Fruit fly (Drosophila melanogaster) whole organism, embryonic: ENCODE results near the gene Pdfr.

Experiments used
- Aef1 ChIP-seq: fragments of 200-800 bp; sonication (Bioruptor generic); IDR thresholded peaks from 3 replicates; pipeline ENCODE4 v1.3.6; 2022; ENCODE audit warnings: missing biosample characterization, missing genetic modification characterization
- Bteb2 ChIP-seq: fragments of 200-800 bp; sonication (Bioruptor generic); optimal IDR thresholded peaks from 2 replicates; lab custom pipeline; 2016; ENCODE audit warnings: missing biosample characterization, missing genetic modification characterization
- CG10209 ChIP-seq: fragments of 200-800 bp; sonication (Bioruptor generic); optimal IDR thresholded peaks from 3 replicates; lab custom pipeline; 2017; ENCODE audit warnings: missing biosample characterization, mild to moderate bottlenecking, missing genetic modification characterization, missing genetic modification reagents
- CG1024 ChIP-seq: fragments of 200-800 bp; sonication (Bioruptor generic); IDR thresholded peaks from 2 replicates; pipeline ENCODE4 v1.3.6; 2022; ENCODE audit warnings: missing biosample characterization, missing genetic modification characterization
- CG10267 ChIP-seq: fragments of 200-800 bp; sonication (Bioruptor generic); optimal IDR thresholded peaks from 2 replicates; lab custom pipeline; 2018; ENCODE audit warnings: missing biosample characterization, mild to moderate bottlenecking, missing genetic modification characterization, moderate library complexity
- CG10366 ChIP-seq: fragments of 200-800 bp; sonication (Bioruptor generic); IDR thresholded peaks from 2 replicates; pipeline ENCODE4 v1.3.6; 2022; ENCODE audit warnings: missing biosample characterization, missing genetic modification characterization
- CG12219 ChIP-seq: fragments of 200-800 bp; sonication (Bioruptor generic); optimal IDR thresholded peaks from 3 replicates; lab custom pipeline; 2018; ENCODE audit warnings: missing biosample characterization, mild to moderate bottlenecking, missing genetic modification characterization
- CG12236 ChIP-seq: fragments of 200-800 bp; sonication (Bioruptor generic); optimal IDR thresholded peaks from 2 replicates; lab custom pipeline; 2016; ENCODE audit warnings: missing biosample characterization, missing genetic modification characterization
- CG13894 ChIP-seq: fragments of 200-800 bp; sonication (Bioruptor generic); optimal IDR thresholded peaks from 3 replicates; lab custom pipeline; 2018; ENCODE audit warnings: missing biosample characterization, mild to moderate bottlenecking, missing genetic modification characterization, moderate library complexity
- CG14441 ChIP-seq: fragments of 200-800 bp; sonication (Bioruptor generic); IDR thresholded peaks from 2 replicates; pipeline ENCODE4 v1.3.6; 2022; ENCODE audit warnings: missing biosample characterization, missing genetic modification characterization
- CG1602 ChIP-seq: fragments of 200-800 bp; sonication (Bioruptor generic); optimal IDR thresholded peaks from 3 replicates; lab custom pipeline; 2016; ENCODE audit warnings: missing biosample characterization, missing genetic modification characterization
- CG16863 ChIP-seq: fragments of 200-800 bp; sonication (Bioruptor generic); optimal IDR thresholded peaks from 3 replicates; lab custom pipeline; 2016; ENCODE audit warnings: missing biosample characterization, missing genetic modification characterization
- CG17612 ChIP-seq: fragments of 200-800 bp; sonication (Bioruptor generic); IDR thresholded peaks from 2 replicates; pipeline ENCODE4 v1.3.6; 2022; ENCODE audit warnings: missing biosample characterization, missing genetic modification characterization
- CG2116 ChIP-seq: fragments of 200-800 bp; sonication (Bioruptor generic); optimal IDR thresholded peaks from 3 replicates; lab custom pipeline; 2018; ENCODE audit warnings: missing biosample characterization, mild to moderate bottlenecking, missing genetic modification characterization
- CG2199 ChIP-seq: fragments of 200-800 bp; sonication (Bioruptor generic); IDR thresholded peaks from 3 replicates; pipeline ENCODE4 v1.3.6; 2022; ENCODE audit warnings: missing biosample characterization, missing genetic modification characterization
- CG3407 ChIP-seq: fragments of 200-800 bp; sonication (Bioruptor generic); optimal IDR thresholded peaks from 2 replicates; lab custom pipeline; 2018; ENCODE audit warnings: missing biosample characterization, mild to moderate bottlenecking, missing genetic modification characterization
- CG34224 ChIP-seq: fragments of 200-800 bp; sonication (Bioruptor generic); IDR thresholded peaks from 3 replicates; pipeline ENCODE4 v1.3.6; 2022; ENCODE audit warnings: missing biosample characterization, missing genetic modification characterization; ENCODE audit not compliant: partially characterized antibody
- CG4424 ChIP-seq: fragments of 200-800 bp; sonication (Bioruptor generic); optimal IDR thresholded peaks from 3 replicates; lab custom pipeline; 2016; ENCODE audit warnings: missing biosample characterization, missing genetic modification characterization
- CG6791 ChIP-seq: fragments of 200-800 bp; sonication (Bioruptor generic); IDR thresholded peaks from 3 replicates; pipeline ENCODE4 v1.3.6; 2022; ENCODE audit warnings: missing biosample characterization, missing genetic modification characterization; ENCODE audit not compliant: partially characterized antibody
- CG7745 ChIP-seq: fragments of 200-800 bp; sonication (Bioruptor generic); optimal IDR thresholded peaks from 2 replicates; lab custom pipeline; 2018; ENCODE audit warnings: missing biosample characterization, mild to moderate bottlenecking, missing genetic modification characterization, moderate library complexity
- CG8924 ChIP-seq: fragments of 200-800 bp; optimal IDR thresholded peaks from 3 replicates; lab custom pipeline; 2019; ENCODE audit warnings: missing biosample characterization, mild to moderate bottlenecking, missing genetic modification characterization, moderate library complexity
- CoRest ChIP-seq: fragments of 200-800 bp; sonication (Bioruptor generic); optimal IDR thresholded peaks from 3 replicates; lab custom pipeline; 2018; ENCODE audit warnings: missing biosample characterization, mild to moderate bottlenecking, missing genetic modification characterization, moderate library complexity
- D ChIP-seq, 2 experiments: fragments of 200-800 bp in 1 of 2; fragments of >200 bp in 1 of 2; sonication (Bioruptor generic) in 1 of 2; optimal IDR thresholded peaks; 2 replicates in 1 of 2; 3 replicates in 1 of 2; lab custom pipeline; 2017; ENCODE audit warnings: mild to moderate bottlenecking in 1 of 2, missing biosample characterization in 1 of 2, missing genetic modification characterization in 1 of 2, missing genetic modification reagents in 1 of 2
- D19A ChIP-seq: fragments of 200-800 bp; optimal IDR thresholded peaks from 3 replicates; lab custom pipeline; 2019; ENCODE audit warnings: missing biosample characterization, mild to moderate bottlenecking, missing genetic modification characterization, moderate library complexity
- Doc2 ChIP-seq: fragments of 200-800 bp; sonication (Bioruptor generic); IDR thresholded peaks from 2 replicates; pipeline ENCODE4 v1.3.6; 2022; ENCODE audit warnings: missing biosample characterization, missing genetic modification characterization
- Elba2 ChIP-seq: fragments of 200-800 bp; sonication (Bioruptor generic); optimal IDR thresholded peaks from 3 replicates; lab custom pipeline; 2016; ENCODE audit warnings: missing biosample characterization, missing genetic modification characterization
- HLH4C ChIP-seq: fragments of 200-800 bp; sonication (Bioruptor generic); IDR thresholded peaks from 3 replicates; pipeline ENCODE4 v1.3.6; 2022; ENCODE audit warnings: missing biosample characterization, missing genetic modification characterization; ENCODE audit not compliant: partially characterized antibody
- HLHmδ ChIP-seq: fragments of 200-800 bp; sonication (Bioruptor generic); optimal IDR thresholded peaks from 2 replicates; lab custom pipeline; 2018; ENCODE audit warnings: missing biosample characterization, mild to moderate bottlenecking, missing genetic modification characterization, moderate library complexity
- Hr39 ChIP-seq: fragments of >200 bp; optimal IDR thresholded peaks from 2 replicates; lab custom pipeline; 2017
- Hsf ChIP-seq: fragments of 200-800 bp; sonication (Bioruptor generic); optimal IDR thresholded peaks from 3 replicates; lab custom pipeline; 2016; ENCODE audit warnings: missing biosample characterization, missing genetic modification characterization
- MBD-R2 ChIP-seq: fragments of 200-800 bp; sonication (Bioruptor generic); IDR thresholded peaks from 2 replicates; pipeline ENCODE4 v1.3.6; 2022; ENCODE audit warnings: missing biosample characterization, missing genetic modification characterization
- Poxn ChIP-seq: fragments of 200-800 bp; sonication (Bioruptor generic); IDR thresholded peaks from 2 replicates; pipeline ENCODE4 v1.3.6; 2022; ENCODE audit warnings: missing biosample characterization, missing genetic modification characterization
- Scr ChIP-seq: fragments of 200-800 bp; sonication (Bioruptor generic); IDR thresholded peaks from 2 replicates; pipeline ENCODE4 v1.3.6; 2022; ENCODE audit warnings: missing biosample characterization, missing genetic modification characterization; ENCODE audit not compliant: partially characterized antibody
- Sry-δ ChIP-seq: fragments of 200-800 bp; sonication (Bioruptor generic); optimal IDR thresholded peaks from 2 replicates; lab custom pipeline; 2016; ENCODE audit warnings: missing biosample characterization, missing genetic modification characterization
- Trl ChIP-seq, 3 experiments: fragments of >200 bp in 2 of 3; fragments of 200-800 bp in 1 of 3; sonication (Bioruptor generic) in 1 of 3; optimal IDR thresholded peaks; 2 replicates in 1 of 3; 3 replicates in 2 of 3; lab custom pipeline; 2016 to 2017; ENCODE audit warnings: missing biosample characterization in 1 of 3, missing genetic modification characterization in 1 of 3
- bigmax ChIP-seq: fragments of 200-800 bp; sonication (Bioruptor generic); optimal IDR thresholded peaks from 2 replicates; lab custom pipeline; 2018; ENCODE audit warnings: missing biosample characterization, mild to moderate bottlenecking, missing genetic modification characterization
- dmrt11E ChIP-seq: fragments of 200-800 bp; sonication (Bioruptor generic); optimal IDR thresholded peaks from 3 replicates; lab custom pipeline; 2018; ENCODE audit warnings: missing biosample characterization, mild to moderate bottlenecking, missing genetic modification characterization, moderate library complexity
- fru ChIP-seq: fragments of >200 bp; optimal IDR thresholded peaks from 2 replicates; lab custom pipeline; 2017
- insv ChIP-seq, 2 experiments: fragments of 200-800 bp; sonication (Bioruptor generic); optimal IDR thresholded peaks; 3 replicates each; lab custom pipeline; 2016 to 2018; ENCODE audit warnings: missing biosample characterization in 2 of 2, missing genetic modification characterization in 2 of 2
- mirr ChIP-seq: fragments of 200-800 bp; sonication (Bioruptor generic); optimal IDR thresholded peaks from 3 replicates; lab custom pipeline; 2018; ENCODE audit warnings: missing biosample characterization, mild to moderate bottlenecking, missing genetic modification characterization
- onecut ChIP-seq: fragments of 200-800 bp; sonication (Bioruptor generic); IDR thresholded peaks from 2 replicates; pipeline ENCODE4 v1.3.6; 2022; ENCODE audit warnings: missing biosample characterization, missing genetic modification characterization
- pan ChIP-seq, 4 experiments: fragments of >200 bp in 3 of 4; fragments of 200-800 bp in 1 of 4; sonication (Bioruptor generic) in 1 of 4; optimal IDR thresholded peaks in 3 of 4; IDR thresholded peaks in 1 of 4; 2 replicates each; pipeline versions ENCODE4 v1.3.6 to Lab custom; 2017 to 2022; ENCODE audit warnings: missing biosample characterization in 2 of 4, missing genetic modification characterization in 2 of 4, mixed read lengths in 1 of 4
- pros ChIP-seq: fragments of 200-800 bp; sonication (Bioruptor generic); optimal IDR thresholded peaks from 3 replicates; lab custom pipeline; 2019; ENCODE audit warnings: missing biosample characterization, mild to moderate bottlenecking, missing genetic modification characterization, moderate library complexity
- scrt ChIP-seq: fragments of 200-800 bp; sonication (Bioruptor generic); optimal IDR thresholded peaks from 2 replicates; lab custom pipeline; 2018; ENCODE audit warnings: missing biosample characterization, mild to moderate bottlenecking, missing genetic modification characterization, moderate library complexity
- sens ChIP-seq: fragments of 200-800 bp; sonication (Bioruptor generic); peaks from one replicate; lab custom pipeline; 2016; ENCODE audit warnings: missing biosample characterization, missing genetic modification characterization
- seq ChIP-seq: fragments of 200-800 bp; sonication (Bioruptor generic); IDR thresholded peaks from 2 replicates; pipeline ENCODE4 v1.3.6; 2022; ENCODE audit warnings: missing biosample characterization, missing genetic modification characterization
- sima ChIP-seq: fragments of 200-800 bp; sonication (Bioruptor generic); optimal IDR thresholded peaks from 2 replicates; lab custom pipeline; 2016; ENCODE audit warnings: missing biosample characterization, missing genetic modification characterization
- tna ChIP-seq: fragments of 200-800 bp; sonication (Bioruptor generic); IDR thresholded peaks from 2 replicates; pipeline ENCODE4 v1.3.6; 2022; ENCODE audit warnings: missing biosample characterization, missing genetic modification characterization; ENCODE audit not compliant: partially characterized antibody
- zen ChIP-seq: fragments of 200-800 bp; sonication (Bioruptor generic); optimal IDR thresholded peaks from 3 replicates; lab custom pipeline; 2018; ENCODE audit warnings: missing biosample characterization, mild to moderate bottlenecking, missing genetic modification characterization, moderate library complexity

The Pdfr gene

DNA sequence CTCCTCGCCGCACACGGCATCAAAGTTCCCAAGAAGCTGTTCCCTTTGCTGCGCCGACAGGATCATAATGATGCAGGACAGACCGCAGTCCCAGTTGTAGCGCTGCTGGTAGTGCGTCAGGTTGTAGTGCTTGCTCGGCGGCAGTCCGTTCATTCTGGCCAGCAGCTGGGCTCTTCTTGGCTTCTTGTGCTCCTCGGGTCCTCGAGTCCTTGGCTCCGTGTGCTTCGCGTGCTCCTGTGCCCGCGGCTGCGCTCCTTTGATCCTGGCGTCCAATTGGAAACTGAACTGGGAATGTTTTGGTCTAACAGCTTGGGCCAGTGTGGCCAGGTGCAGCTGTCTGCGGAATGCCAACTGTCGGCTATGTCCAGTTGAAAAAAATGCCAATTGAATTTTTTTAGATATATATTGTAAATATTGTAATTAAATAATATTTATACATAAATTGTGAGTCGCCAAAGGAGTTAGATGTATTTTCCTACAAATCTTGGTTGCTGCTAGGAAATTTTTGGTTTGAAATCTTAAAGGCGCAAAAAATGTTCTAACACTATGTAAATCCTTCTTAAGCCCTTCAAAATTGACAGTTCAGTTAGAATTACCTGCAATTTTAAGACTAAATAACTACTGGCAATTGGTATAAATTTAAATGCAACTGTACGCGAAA lies 33.2 kb downstream of the Pdfr start, which contains the start of gene CG13760 (continued):
- TF ChIP-seq dmrt11E (tag; lab: Kevin White, UChicago) (no peak), insv (GFP tag; optimal IDR thresholded peaks at IDR 0.05; lab: Kevin White, UChicago) (peak in 1 of 2 experiments; percentile 88), CG17612 (no peak), tna (no peak), D19A (no peak), CG6791 (no peak), Trl (optimal IDR thresholded peaks at IDR 0.05; lab: Kevin White, UChicago) (no peak), Trl (GFP tag; optimal IDR thresholded peaks at IDR 0.05; lab: Kevin White, UChicago) (no peak), MBD-R2 (GFP tag; lab: Robert Waterston, UW) (peak; percentile 55), pan (optimal IDR thresholded peaks at IDR 0.05; lab: Kevin White, UChicago) (no peak), pan (GFP tag; optimal IDR thresholded peaks at IDR 0.05 in 1 of 2, IDR thresholded peaks at IDR 0.05 in 1 of 2) (peak in 1 of 2 experiments; percentile 15), CG10366 (GFP tag; lab: Robert Waterston, UW) (no peak), onecut (GFP tag; lab: Robert Waterston, UW) (no peak), CG4424 (GFP tag; lab: Kevin White, UChicago) (peak; percentile 14), D (optimal IDR thresholded peaks at IDR 0.05; lab: Kevin White, UChicago) (no peak), D (GFP tag; optimal IDR thresholded peaks at IDR 0.05; lab: Kevin White, UChicago) (no peak), CoRest (peak; percentile 8), CG7745 (no peak), Elba2 (peak; percentile 56), CG2199 (no peak), Hr39 (no peak), CG1602 (GFP tag; lab: Kevin White, UChicago) (peak; percentile 2), Poxn (GFP tag; lab: Robert Waterston, UW) (no peak), CG34224 (no peak), sens (GFP tag; lab: Kevin White, UChicago) (no peak), CG10209 (no peak), CG12219 (GFP tag; lab: Kevin White, UChicago) (no peak), Doc2 (no peak), fru (no peak), HLHmδ (GFP tag; lab: Kevin White, UChicago) (no peak), CG1024 (GFP tag; lab: Robert Waterston, UW) (no peak), CG16863 (GFP tag; lab: Kevin White, UChicago) (no peak), CG2116 (GFP tag; lab: Kevin White, UChicago) (no peak), Hsf (GFP tag; lab: Kevin White, UChicago) (no peak), CG12236 (no peak), CG3407 (GFP tag; lab: Kevin White, UChicago) (no peak), zen (tag; lab: Kevin White, UChicago) (no peak), CG14441 (GFP tag; lab: Robert Waterston, UW) (no peak), Scr (GFP tag; lab: Robert Waterston, UW) (0 out of 2 replicates have a peak, but pooled peaks have one; percentile 20), Bteb2 (no peak), pros (GFP tag; lab: Kevin White, UChicago) (no peak), Aef1 (GFP tag; lab: Robert Waterston, UW) (no peak), Sry-δ (GFP tag; lab: Kevin White, UChicago) (no peak), CG8924 (no peak), sima (GFP tag; lab: Kevin White, UChicago) (no peak), HLH4C (GFP tag; lab: Robert Waterston, UW) (0 out of 3 replicates have a peak, but pooled peaks have one; percentile 8), CG10267 (tag; lab: Kevin White, UChicago) (peak; percentile 19), CG13894 (tag; lab: Kevin White, UChicago) (no peak), mirr (GFP tag; lab: Kevin White, UChicago) (no peak), bigmax (no peak), seq (GFP tag; lab: Robert Waterston, UW) (no peak), scrt (GFP tag; lab: Kevin White, UChicago) (no peak)
